Worm (Caenorhabditis elegans): ENCODE data around the gene hosl-1.

- TF ChIP-seq nhr-12 (tag; optimal IDR thresholded peaks at IDR 0.05), result no peak
- no peak for TF ChIP-seq snpc-4 (tag; optimal IDR thresholded peaks at IDR 0.05)
- no peak for TF ChIP-seq blmp-1 (tag; optimal IDR thresholded peaks at IDR 0.05)
Measured at ce11 chrX:4628350-4628749, 8.6 kb upstream of the hosl-1 start.
